Worm (Caenorhabditis elegans) whole organism, L3 larva: Measurements from ENCODE around the gene rpb-9.
A peak's percentile ranks its signal among the peaks of the same experiment; 100 is the strongest.

ENCODE experiments used
- R02D3.7 ChIP-seq: fragments of 150-350 bp; optimal IDR thresholded peaks from 2 replicates; lab custom pipeline; 2014; ENCODE audit warnings: missing biosample characterization, missing genetic modification characterization
- ZK546.5 ChIP-seq: sonication (generic microtip); optimal IDR thresholded peaks from 2 replicates; lab custom pipeline; 2017; ENCODE audit warnings: missing biosample characterization, missing genetic modification characterization
- aly-2 ChIP-seq: fragments of 150-350 bp; optimal IDR thresholded peaks from 2 replicates; lab custom pipeline; 2014; ENCODE audit warnings: missing biosample characterization, missing genetic modification characterization
- ama-1 ChIP-seq: fragments of 150-350 bp; optimal IDR thresholded peaks from 2 replicates; lab custom pipeline; 2018
- ceh-16 ChIP-seq: sonication (generic microtip); optimal IDR thresholded peaks from 2 replicates; lab custom pipeline; 2017; ENCODE audit warnings: missing biosample characterization, missing genetic modification characterization
- ceh-28 ChIP-seq: fragments of 150-350 bp; optimal IDR thresholded peaks from 2 replicates; lab custom pipeline; 2014; ENCODE audit warnings: missing biosample characterization, missing genetic modification reagents, missing genetic modification characterization
- ceh-82 ChIP-seq: fragments of 150-350 bp; optimal IDR thresholded peaks from 2 replicates; lab custom pipeline; 2014; ENCODE audit warnings: missing biosample characterization, missing genetic modification characterization
- ceh-9 ChIP-seq: sonication (generic microtip); optimal IDR thresholded peaks from 2 replicates; lab custom pipeline; 2018; ENCODE audit warnings: missing biosample characterization, missing genetic modification characterization
- daf-12 ChIP-seq: fragments of 150-350 bp; optimal IDR thresholded peaks from 2 replicates; lab custom pipeline; 2014; ENCODE audit warnings: missing biosample characterization, missing genetic modification reagents, missing genetic modification characterization
- egl-27 ChIP-seq: sonication (generic microtip); optimal IDR thresholded peaks from 4 replicates; lab custom pipeline; 2017; ENCODE audit warnings: missing biosample characterization, missing genetic modification reagents, missing genetic modification characterization
- egl-5 ChIP-seq: fragments of 150-350 bp; optimal IDR thresholded peaks from 2 replicates; lab custom pipeline; 2017; ENCODE audit warnings: missing biosample characterization, missing genetic modification reagents, missing genetic modification characterization, inconsistent platforms
- elt-2 ChIP-seq: sonication (generic microtip); optimal IDR thresholded peaks from 2 replicates; lab custom pipeline; 2016; ENCODE audit warnings: missing genetic modification reagents, mild to moderate bottlenecking, missing genetic modification characterization, missing compliant biosample characterization
- elt-3 ChIP-seq, 3 experiments: fragments of 150-350 bp in 1 of 3; sonication (generic microtip) in 2 of 3; optimal IDR thresholded peaks; 2 replicates in 2 of 3; 4 replicates in 1 of 3; lab custom pipeline; 2014 to 2017; ENCODE audit warnings: missing biosample characterization in 3 of 3, missing genetic modification characterization in 3 of 3
- fkh-10 ChIP-seq: sonication (generic microtip); optimal IDR thresholded peaks from 2 replicates; lab custom pipeline; 2017; ENCODE audit warnings: missing biosample characterization, missing genetic modification reagents, missing genetic modification characterization
- fkh-2 ChIP-seq: fragments of 150-350 bp; optimal IDR thresholded peaks from 2 replicates; lab custom pipeline; 2014; ENCODE audit warnings: missing biosample characterization, missing genetic modification reagents, missing genetic modification characterization
- fos-1 ChIP-seq: fragments of 150-350 bp; optimal IDR thresholded peaks from 2 replicates; lab custom pipeline; 2014; ENCODE audit warnings: missing biosample characterization, missing genetic modification characterization
- hmg-11 ChIP-seq: sonication (generic microtip); optimal IDR thresholded peaks from 2 replicates; lab custom pipeline; 2016; ENCODE audit warnings: missing genetic modification characterization, missing compliant biosample characterization
- jun-1 ChIP-seq: fragments of 150-350 bp; optimal IDR thresholded peaks from 2 replicates; lab custom pipeline; 2014; ENCODE audit warnings: missing biosample characterization, missing genetic modification reagents, missing genetic modification characterization
- lin-15B ChIP-seq: fragments of 150-350 bp; optimal IDR thresholded peaks from 2 replicates; lab custom pipeline; 2014; ENCODE audit warnings: missing biosample characterization, missing genetic modification characterization
- lin-39 ChIP-seq: fragments of 150-350 bp; optimal IDR thresholded peaks from 2 replicates; lab custom pipeline; 2018; ENCODE audit warnings: missing biosample characterization, missing genetic modification reagents, missing genetic modification characterization
- lsy-12 ChIP-seq: sonication (generic microtip); optimal IDR thresholded peaks from 2 replicates; lab custom pipeline; 2016; ENCODE audit warnings: mild to moderate bottlenecking, missing genetic modification characterization, missing compliant biosample characterization
- mdl-1 ChIP-seq: fragments of 150-350 bp; optimal IDR thresholded peaks from 2 replicates; lab custom pipeline; 2014; ENCODE audit warnings: missing biosample characterization, missing genetic modification characterization
- mml-1 ChIP-seq: fragments of 150-350 bp; sonication (generic microtip); optimal IDR thresholded peaks from 3 replicates; lab custom pipeline; 2014; ENCODE audit warnings: missing biosample characterization, missing genetic modification characterization
- nfya-1 ChIP-seq: sonication (generic microtip); optimal IDR thresholded peaks from 2 replicates; lab custom pipeline; 2017; ENCODE audit warnings: missing genetic modification characterization, mild to moderate bottlenecking, missing compliant biosample characterization, antibody characterized with exemption, moderate library complexity; ENCODE audit not compliant: insufficient read depth
- nhr-12 ChIP-seq: fragments of 150-350 bp; optimal IDR thresholded peaks from 2 replicates; lab custom pipeline; 2014; ENCODE audit warnings: missing biosample characterization, missing genetic modification characterization
- nhr-237 ChIP-seq: fragments of 150-350 bp; optimal IDR thresholded peaks from 2 replicates; lab custom pipeline; 2014; ENCODE audit warnings: missing biosample characterization, missing genetic modification characterization
- nhr-25 ChIP-seq: sonication (generic microtip); optimal IDR thresholded peaks from 2 replicates; lab custom pipeline; 2017; ENCODE audit warnings: missing biosample characterization, missing genetic modification characterization
- nhr-43 ChIP-seq: sonication (generic microtip); optimal IDR thresholded peaks from 2 replicates; lab custom pipeline; 2016; ENCODE audit warnings: mild to moderate bottlenecking, missing genetic modification characterization, missing compliant biosample characterization; ENCODE audit not compliant: poor library complexity, severe bottlenecking
- nhr-67 ChIP-seq: fragments of 150-350 bp; optimal IDR thresholded peaks from 2 replicates; lab custom pipeline; 2014; ENCODE audit warnings: missing biosample characterization, missing genetic modification characterization
- nhr-76 ChIP-seq: fragments of 150-350 bp; sonication (generic microtip); optimal IDR thresholded peaks from 5 replicates; lab custom pipeline; 2014; ENCODE audit warnings: missing biosample characterization, missing genetic modification characterization
- pha-4 ChIP-seq: fragments of 150-350 bp; optimal IDR thresholded peaks from 2 replicates; lab custom pipeline; 2014; ENCODE audit warnings: missing biosample characterization, missing genetic modification reagents, missing genetic modification characterization
- pqm-1 ChIP-seq: fragments of 150-350 bp; optimal IDR thresholded peaks from 2 replicates; lab custom pipeline; 2017; ENCODE audit warnings: missing biosample characterization, missing genetic modification characterization, inconsistent platforms
- sea-2 ChIP-seq: fragments of 150-350 bp; sonication (generic microtip); optimal IDR thresholded peaks from 4 replicates; lab custom pipeline; 2014; ENCODE audit warnings: missing biosample characterization, missing genetic modification reagents, missing genetic modification characterization
- skn-1 ChIP-seq: fragments of 150-350 bp; optimal IDR thresholded peaks from 2 replicates; lab custom pipeline; 2014; ENCODE audit warnings: missing biosample characterization, missing genetic modification characterization
- snpc-4 ChIP-seq: fragments of 150-350 bp; optimal IDR thresholded peaks from 2 replicates; lab custom pipeline; 2014; ENCODE audit warnings: missing biosample characterization, missing genetic modification characterization
- tbx-2 ChIP-seq: sonication (generic microtip); optimal IDR thresholded peaks from 2 replicates; lab custom pipeline; 2016; ENCODE audit warnings: mild to moderate bottlenecking, missing genetic modification characterization, missing compliant biosample characterization
- zag-1 ChIP-seq: fragments of 150-350 bp; optimal IDR thresholded peaks from 2 replicates; lab custom pipeline; 2014; ENCODE audit warnings: missing biosample characterization, missing genetic modification characterization
- ztf-11 ChIP-seq: fragments of 150-350 bp; optimal IDR thresholded peaks from 2 replicates; lab custom pipeline; 2014; ENCODE audit warnings: missing biosample characterization, missing genetic modification characterization
- ztf-4 ChIP-seq: fragments of 150-350 bp; optimal IDR thresholded peaks from 2 replicates; lab custom pipeline; 2014; ENCODE audit warnings: missing biosample characterization, missing genetic modification characterization

Gene rpb-9

ce11 chrV:8022040-8022439 lies 9.9 kb upstream of the rpb-9 start, which contains the start of gene ech-3:
Gene ech-3, plus strand, starts transcription at chrV:8022217.
- TF ChIP-seq jun-1 (tag; lab: Kevin White, UChicago) (no peak), ztf-11 (tag; lab: Kevin White, UChicago) (no peak), fos-1 (tag; lab: Kevin White, UChicago) (no peak), nhr-76 (tag; lab: Kevin White, UChicago) (no peak), tbx-2 (tag; lab: Kevin White, UChicago) (no peak), egl-27 (tag; lab: Kevin White, UChicago) (no peak), nhr-67 (tag; lab: Kevin White, UChicago) (no peak), hmg-11 (tag; lab: Kevin White, UChicago) (no peak), lsy-12 (tag; lab: Kevin White, UChicago) (no peak), ama-1 (lab: Kevin White, UChicago) (no peak), aly-2 (tag; lab: Kevin White, UChicago) (no peak), elt-2 (tag; lab: Kevin White, UChicago) (peak; percentile 39), lin-39 (tag; lab: Kevin White, UChicago) (no peak), ceh-9 (tag; lab: Kevin White, UChicago) (no peak), zag-1 (tag; lab: Kevin White, UChicago) (no peak), egl-5 (tag; lab: Kevin White, UChicago) (no peak), skn-1 (no peak), fkh-10 (GFP tag; lab: Kevin White, UChicago) (no peak), pha-4 (tag; lab: Kevin White, UChicago) (peak; percentile 51), ZK546.5 (tag; lab: Kevin White, UChicago) (no peak), pqm-1 (tag; lab: Kevin White, UChicago) (peak; percentile 21), snpc-4 (no peak), R02D3.7 (tag; lab: Kevin White, UChicago) (no peak), lin-15B (no peak), ceh-28 (tag; lab: Kevin White, UChicago) (peak; percentile 75), ztf-4 (tag; lab: Kevin White, UChicago) (no peak), ceh-16 (no peak), daf-12 (tag; lab: Kevin White, UChicago) (no peak), nfya-1 (tag; lab: Kevin White, UChicago) (no peak), fkh-2 (tag; lab: Kevin White, UChicago) (no peak), nhr-43 (tag; lab: Kevin White, UChicago) (no peak), nhr-237 (no peak), mdl-1 (tag; lab: Kevin White, UChicago) (no peak), sea-2 (GFP tag; lab: Kevin White, UChicago) (no peak), nhr-12 (no peak)

ce11 chrV:8019783-8020182 lies 7.6 kb upstream of the rpb-9 start:
- TF ChIP-seq elt-2 (tag; lab: Kevin White, UChicago) (peak; percentile 65), jun-1 (tag; lab: Kevin White, UChicago) (peak; percentile 8), mml-1 (tag; lab: Kevin White, UChicago) (no peak), elt-3 (tag; optimal IDR thresholded peaks at IDR 0.05; lab: Kevin White, UChicago) (no peak), ztf-4 (tag; lab: Kevin White, UChicago) (no peak), tbx-2 (tag; lab: Kevin White, UChicago) (no peak), nhr-76 (tag; lab: Kevin White, UChicago) (no peak), hmg-11 (tag; lab: Kevin White, UChicago) (no peak), nhr-67 (tag; lab: Kevin White, UChicago) (no peak), nhr-25 (tag; lab: Kevin White, UChicago) (no peak), mdl-1 (tag; lab: Kevin White, UChicago) (no peak), ceh-9 (tag; lab: Kevin White, UChicago) (no peak), ceh-82 (tag; lab: Kevin White, UChicago) (no peak), pqm-1 (tag; lab: Kevin White, UChicago) (peak; percentile 78)

- TF ChIP-seq fos-1 (tag; lab: Kevin White, UChicago), result no peak
- TF ChIP-seq mdl-1 (tag; lab: Kevin White, UChicago), result no peak
- peak; percentile 22 for TF ChIP-seq pqm-1 (tag; lab: Kevin White, UChicago)
- TF ChIP-seq elt-2 (tag; lab: Kevin White, UChicago), result peak; percentile 64
Measured at ce11 chrV:8018919-8019318, 6.8 kb upstream of the rpb-9 start.
